Worm (Caenorhabditis elegans) whole organism, mixed stage, embryonic: ENCODE measurements around the gene Y102A5C.36.

Source experiments
- M03D4.4 ChIP-seq: sonication (generic microtip); optimal IDR thresholded peaks from 2 replicates; lab custom pipeline; 2017; ENCODE audit warnings: mild to moderate bottlenecking, missing genetic modification characterization, missing compliant biosample characterization
- bed-3 ChIP-seq: fragments of 200-800 bp; sonication (Bioruptor generic); optimal IDR thresholded peaks from 3 replicates; lab custom pipeline; 2018; ENCODE audit warnings: mild to moderate bottlenecking, missing genetic modification characterization, moderate library complexity, missing compliant biosample characterization
- blmp-1 ChIP-seq: fragments of 150-350 bp; optimal IDR thresholded peaks from 2 replicates; lab custom pipeline; 2014; ENCODE audit warnings: missing biosample characterization, missing genetic modification characterization
- ceh-39 ChIP-seq: fragments of 150-350 bp; optimal IDR thresholded peaks from 2 replicates; lab custom pipeline; 2014; ENCODE audit warnings: missing biosample characterization, missing genetic modification characterization
- ceh-43 ChIP-seq: fragments of 200-800 bp; sonication (Bioruptor generic); optimal IDR thresholded peaks from 2 replicates; lab custom pipeline; 2018; ENCODE audit warnings: mild to moderate bottlenecking, missing genetic modification characterization, moderate library complexity, missing compliant biosample characterization
- ceh-83 ChIP-seq: fragments of 200-800 bp; sonication (Bioruptor generic); optimal IDR thresholded peaks from 2 replicates; lab custom pipeline; 2018; ENCODE audit warnings: mild to moderate bottlenecking, missing genetic modification characterization, missing compliant biosample characterization
- ces-1 ChIP-seq: fragments of 150-350 bp; optimal IDR thresholded peaks from 2 replicates; lab custom pipeline; 2014; ENCODE audit warnings: missing biosample characterization, missing genetic modification reagents, missing genetic modification characterization
- cnd-1 ChIP-seq: fragments of 200-800 bp; sonication (Bioruptor generic); optimal IDR thresholded peaks from 2 replicates; lab custom pipeline; 2018; ENCODE audit warnings: mild to moderate bottlenecking, missing genetic modification characterization, missing compliant biosample characterization
- drap-1 ChIP-seq: fragments of 200-800 bp; sonication (Bioruptor generic); optimal IDR thresholded peaks from 3 replicates; lab custom pipeline; 2018; ENCODE audit warnings: mild to moderate bottlenecking, missing genetic modification characterization, missing compliant biosample characterization
- elt-3 ChIP-seq: fragments of 150-350 bp; optimal IDR thresholded peaks from 2 replicates; lab custom pipeline; 2014; ENCODE audit warnings: missing biosample characterization, missing genetic modification characterization
- flh-1 ChIP-seq: fragments of 200-800 bp; sonication (Bioruptor generic); optimal IDR thresholded peaks from 2 replicates; lab custom pipeline; 2018; ENCODE audit warnings: mild to moderate bottlenecking, missing genetic modification characterization, moderate library complexity, missing compliant biosample characterization
- ham-2 ChIP-seq: fragments of 200-800 bp; sonication (Bioruptor generic); optimal IDR thresholded peaks from 2 replicates; lab custom pipeline; 2018; ENCODE audit warnings: mild to moderate bottlenecking, missing genetic modification characterization, missing compliant biosample characterization
- hlh-1 ChIP-seq: fragments of 150-350 bp; optimal IDR thresholded peaks from 2 replicates; lab custom pipeline; 2014; ENCODE audit warnings: missing biosample characterization, missing genetic modification reagents, missing genetic modification characterization
- lin-13 ChIP-seq: fragments of 150-350 bp; optimal IDR thresholded peaks from 2 replicates; lab custom pipeline; 2014; ENCODE audit warnings: missing biosample characterization, missing genetic modification characterization
- lin-32 ChIP-seq: fragments of 200-800 bp; sonication (Bioruptor generic); optimal IDR thresholded peaks from 2 replicates; lab custom pipeline; 2018; ENCODE audit warnings: mild to moderate bottlenecking, missing genetic modification characterization, missing compliant biosample characterization
- lsy-2 ChIP-seq: fragments of 150-350 bp; optimal IDR thresholded peaks from 2 replicates; lab custom pipeline; 2014; ENCODE audit warnings: missing biosample characterization, missing genetic modification characterization
- mab-5 ChIP-seq: fragments of 150-350 bp; optimal IDR thresholded peaks from 2 replicates; lab custom pipeline; 2014; ENCODE audit warnings: missing biosample characterization, missing genetic modification characterization
- mep-1 ChIP-seq: fragments of 150-350 bp; optimal IDR thresholded peaks from 2 replicates; lab custom pipeline; 2017; ENCODE audit warnings: missing biosample characterization, missing genetic modification reagents, missing genetic modification characterization, inconsistent platforms
- mls-2 ChIP-seq: sonication (generic microtip); optimal IDR thresholded peaks from 2 replicates; lab custom pipeline; 2016; ENCODE audit warnings: mild to moderate bottlenecking, missing genetic modification characterization, moderate library complexity, missing compliant biosample characterization
- nhr-12 ChIP-seq: fragments of 150-350 bp; optimal IDR thresholded peaks from 2 replicates; lab custom pipeline; 2014; ENCODE audit warnings: missing biosample characterization, missing genetic modification characterization
- nhr-237 ChIP-seq: fragments of 150-350 bp; optimal IDR thresholded peaks from 2 replicates; lab custom pipeline; 2014; ENCODE audit warnings: missing biosample characterization, missing genetic modification characterization
- nhr-76 ChIP-seq: sonication (generic microtip); optimal IDR thresholded peaks from 2 replicates; lab custom pipeline; 2017; ENCODE audit warnings: missing biosample characterization, missing genetic modification characterization
- pha-4 ChIP-seq: fragments of 150-350 bp; optimal IDR thresholded peaks from 2 replicates; lab custom pipeline; 2018; ENCODE audit warnings: missing biosample characterization, missing genetic modification reagents, missing genetic modification characterization
- sem-2 ChIP-seq: fragments of 200-800 bp; sonication (Bioruptor generic); optimal IDR thresholded peaks from 2 replicates; lab custom pipeline; 2018; ENCODE audit warnings: mild to moderate bottlenecking, missing genetic modification characterization, missing compliant biosample characterization
- snpc-4 ChIP-seq: fragments of 150-350 bp; optimal IDR thresholded peaks from 2 replicates; lab custom pipeline; 2014; ENCODE audit warnings: missing biosample characterization, missing genetic modification characterization
- sptf-1 ChIP-seq: sonication (generic microtip); optimal IDR thresholded peaks from 2 replicates; lab custom pipeline; 2017; ENCODE audit warnings: mild to moderate bottlenecking, missing genetic modification characterization, moderate library complexity, missing compliant biosample characterization
- tbx-8 ChIP-seq: fragments of 200-800 bp; sonication (Bioruptor generic); optimal IDR thresholded peaks from 2 replicates; lab custom pipeline; 2018; ENCODE audit warnings: mild to moderate bottlenecking, missing genetic modification characterization, moderate library complexity, missing compliant biosample characterization
- unc-120 ChIP-seq: sonication (generic microtip); optimal IDR thresholded peaks from 2 replicates; lab custom pipeline; 2017; ENCODE audit warnings: missing genetic modification characterization, missing compliant biosample characterization; ENCODE audit not compliant: poor library complexity, severe bottlenecking
- unc-39 ChIP-seq: fragments of 150-350 bp; optimal IDR thresholded peaks from 2 replicates; lab custom pipeline; 2014; ENCODE audit warnings: missing biosample characterization, missing genetic modification characterization
- unc-62 ChIP-seq: fragments of 150-350 bp; optimal IDR thresholded peaks from 2 replicates; lab custom pipeline; 2014; ENCODE audit warnings: missing biosample characterization, missing genetic modification reagents, missing genetic modification characterization
- zip-8 ChIP-seq: fragments of 150-350 bp; optimal IDR thresholded peaks from 2 replicates; lab custom pipeline; 2014; ENCODE audit warnings: missing biosample characterization, missing genetic modification characterization
- ztf-11 ChIP-seq: fragments of 150-350 bp; optimal IDR thresholded peaks from 2 replicates; lab custom pipeline; 2014; ENCODE audit warnings: missing biosample characterization, missing genetic modification characterization

Gene Y102A5C.36

DNA sequence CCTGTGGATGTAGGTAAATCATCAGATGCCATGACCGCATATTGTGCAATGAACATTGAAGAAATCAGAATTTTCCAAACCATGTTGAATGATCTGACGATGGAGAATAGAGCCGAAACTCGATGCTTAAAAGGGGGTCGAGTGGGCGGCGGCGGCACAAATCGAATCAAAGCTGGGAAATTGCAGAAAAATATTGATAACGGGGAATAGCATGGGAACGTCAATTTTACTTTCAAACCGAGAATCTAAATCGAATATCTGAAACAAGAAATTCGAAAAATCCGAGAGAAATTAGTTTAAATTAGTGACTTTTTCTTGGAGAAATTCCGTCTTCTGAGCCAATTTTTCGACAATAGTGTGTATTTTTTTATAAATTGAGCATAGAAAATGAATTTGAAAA is 11.2 kb downstream of the Y102A5C.36 start, which contains the start of gene F09C6.10:
F09C6.10 (minus strand) TSS at position 101 of the 400 bp plus-strand sequence.
- TF ChIP-seq ces-1 (GFP tag; lab: Kevin White, UChicago), result no peak
- no peak for TF ChIP-seq lsy-2 (tag; lab: Kevin White, UChicago)
- no peak for TF ChIP-seq sptf-1 (tag; lab: Kevin White, UChicago)
- TF ChIP-seq nhr-12 (tag; lab: Kevin White, UChicago), result no peak
- TF ChIP-seq drap-1 (GFP tag; lab: Kevin White, UChicago), result no peak
- no peak for TF ChIP-seq tbx-8 (GFP tag; lab: Kevin White, UChicago)
- TF ChIP-seq nhr-237 (tag; lab: Kevin White, UChicago), result no peak
- TF ChIP-seq, all 35 proteins: peak for 0

DNA sequence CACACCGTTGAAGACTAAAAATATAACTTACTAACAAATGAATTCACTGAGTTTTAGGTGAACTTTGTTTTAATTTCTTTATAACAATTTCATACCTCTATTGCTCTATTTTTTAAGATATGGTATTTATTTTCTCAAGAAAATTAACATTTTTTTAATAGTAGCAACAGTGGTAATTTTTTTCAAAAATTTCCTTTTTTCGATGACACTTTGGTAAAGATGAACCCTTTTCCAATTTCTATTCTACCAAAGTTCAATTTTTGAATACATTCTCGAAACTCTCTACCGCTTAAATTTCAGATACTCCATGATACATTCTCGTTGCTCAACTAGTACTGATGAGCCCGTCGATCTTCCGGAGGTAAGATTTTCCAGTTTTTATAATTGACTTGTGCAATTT is 15.3 kb downstream of the Y102A5C.36 start, which contains the start of gene nhr-116:
nhr-116 (plus strand) TSS at position 301 of the 400 bp plus-strand sequence.
- no peak for TF ChIP-seq drap-1 (GFP tag; lab: Kevin White, UChicago)
- TF ChIP-seq unc-120 (tag; lab: Kevin White, UChicago), result no peak
- no peak for TF ChIP-seq nhr-237 (tag; lab: Kevin White, UChicago)
- no peak for TF ChIP-seq lin-13
- no peak for TF ChIP-seq hlh-1 (tag; lab: Kevin White, UChicago)
- no peak for TF ChIP-seq cnd-1 (tag; lab: Kevin White, UChicago)

DNA sequence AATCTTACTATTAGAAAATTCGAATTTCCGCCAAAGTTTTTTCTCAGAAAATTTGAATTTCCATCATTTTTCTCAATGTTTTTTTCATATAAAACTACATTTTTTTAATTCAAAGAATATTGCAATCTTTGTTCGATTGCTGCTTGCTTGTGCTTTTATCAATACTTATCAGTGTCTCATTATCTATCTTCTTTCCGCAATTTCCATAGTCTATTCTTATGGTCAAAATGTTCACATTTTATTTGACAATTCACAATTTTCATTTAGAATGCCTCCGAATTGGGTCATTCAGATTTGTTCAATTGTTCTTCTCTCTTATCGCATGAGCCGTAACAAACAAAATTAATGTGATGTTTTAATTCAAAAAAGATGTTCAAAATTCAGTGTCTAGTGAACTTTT is 16.0 kb downstream of the Y102A5C.36 start:
- TF ChIP-seq lsy-2 (tag; lab: Kevin White, UChicago) (no peak), unc-39 (tag; lab: Kevin White, UChicago) (no peak), elt-3 (tag; lab: Kevin White, UChicago) (no peak), snpc-4 (tag; lab: Kevin White, UChicago) (no peak), ham-2 (GFP tag; lab: Kevin White, UChicago) (no peak), zip-8 (no peak), ceh-39 (tag; lab: Kevin White, UChicago) (no peak), sem-2 (no peak), unc-62 (no peak)

DNA sequence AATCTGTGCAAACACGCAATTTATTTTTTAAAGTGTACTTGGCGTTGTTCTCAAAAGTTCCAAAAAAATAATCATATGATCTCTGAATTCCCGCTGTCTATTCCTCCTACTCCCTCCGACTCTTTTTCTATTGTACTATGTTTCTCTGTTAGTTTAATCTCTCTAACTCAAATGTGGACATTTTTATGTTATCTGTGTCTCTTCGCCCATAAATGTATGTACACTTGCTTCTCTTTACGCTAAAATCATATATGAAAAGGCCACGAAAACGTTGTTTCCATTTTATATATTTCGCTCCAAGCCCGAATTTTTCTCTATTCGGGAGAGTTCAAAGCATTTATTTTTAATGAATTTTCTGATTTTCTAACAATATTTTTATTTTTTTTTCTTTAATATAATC is 16.4 kb downstream of the Y102A5C.36 start:
- no peak for TF ChIP-seq ces-1 (GFP tag; lab: Kevin White, UChicago)
- TF ChIP-seq unc-39 (tag; lab: Kevin White, UChicago), result no peak
- TF ChIP-seq ceh-83 (GFP tag; lab: Kevin White, UChicago), result no peak
- no peak for TF ChIP-seq mab-5 (tag; lab: Kevin White, UChicago)
- no peak for TF ChIP-seq ceh-39 (tag; lab: Kevin White, UChicago)
- TF ChIP-seq nhr-12 (tag; lab: Kevin White, UChicago), result no peak
- no peak for TF ChIP-seq ham-2 (GFP tag; lab: Kevin White, UChicago)
- TF ChIP-seq ceh-43 (GFP tag; lab: Kevin White, UChicago), result no peak
- TF ChIP-seq blmp-1 (tag; lab: Kevin White, UChicago), result no peak
- no peak for TF ChIP-seq M03D4.4 (tag; lab: Kevin White, UChicago)
- TF ChIP-seq nhr-76, result no peak
- no peak for TF ChIP-seq sem-2
- TF ChIP-seq, all 35 proteins: peak for 0

DNA sequence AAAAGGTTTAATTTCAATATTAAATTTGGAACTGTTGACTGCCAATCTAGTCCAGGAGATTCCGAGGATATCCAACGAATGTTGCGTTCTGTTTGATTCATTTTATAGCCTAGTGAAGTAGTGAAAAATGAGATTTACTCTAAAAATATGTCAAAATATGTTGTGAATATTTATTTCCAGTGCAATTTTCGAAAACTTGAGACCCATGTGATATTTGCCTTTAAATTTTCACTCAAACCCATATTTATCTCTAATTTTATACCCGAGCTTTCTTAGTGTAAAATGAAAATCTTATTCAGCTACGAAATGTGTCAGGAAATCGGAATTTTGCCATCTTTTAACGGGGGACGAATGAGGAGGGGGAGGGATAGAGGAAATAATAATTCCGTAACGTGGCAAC is 17.4 kb downstream of the Y102A5C.36 start, which contains the start of gene F09C6.16:
F09C6.16 (minus strand) TSS at position 101 of the 400 bp plus-strand sequence.
- no peak for TF ChIP-seq nhr-12 (tag; lab: Kevin White, UChicago)
- no peak for TF ChIP-seq snpc-4 (tag; lab: Kevin White, UChicago)
- no peak for TF ChIP-seq elt-3 (tag; lab: Kevin White, UChicago)
- TF ChIP-seq tbx-8 (GFP tag; lab: Kevin White, UChicago), result no peak
- TF ChIP-seq unc-39 (tag; lab: Kevin White, UChicago), result no peak
- TF ChIP-seq sem-2, result no peak
- TF ChIP-seq flh-1 (GFP tag; lab: Kevin White, UChicago), result no peak
- TF ChIP-seq lin-32 (GFP tag; lab: Kevin White, UChicago), result no peak

ce11 chrV:16904612-16905011 is 22.6 kb downstream of the Y102A5C.36 start, which contains the start of gene nhr-262:
TSS of gene nhr-262 (plus strand) at chrV:16904912.
- TF ChIP-seq mls-2 (tag; lab: Kevin White, UChicago) (no peak), drap-1 (GFP tag; lab: Kevin White, UChicago) (no peak), zip-8 (no peak), bed-3 (GFP tag; lab: Kevin White, UChicago) (no peak), mab-5 (tag; lab: Kevin White, UChicago) (no peak), ztf-11 (tag; lab: Kevin White, UChicago) (no peak), lsy-2 (tag; lab: Kevin White, UChicago) (no peak), pha-4 (tag; lab: Kevin White, UChicago) (no peak), nhr-76 (no peak), nhr-12 (tag; lab: Kevin White, UChicago) (no peak), ces-1 (GFP tag; lab: Kevin White, UChicago) (no peak), tbx-8 (GFP tag; lab: Kevin White, UChicago) (no peak), unc-120 (tag; lab: Kevin White, UChicago) (no peak), ceh-43 (GFP tag; lab: Kevin White, UChicago) (no peak), hlh-1 (tag; lab: Kevin White, UChicago) (no peak), ceh-39 (tag; lab: Kevin White, UChicago) (no peak), flh-1 (GFP tag; lab: Kevin White, UChicago) (no peak), sem-2 (no peak), mep-1 (tag; lab: Kevin White, UChicago) (no peak), cnd-1 (tag; lab: Kevin White, UChicago) (no peak)
